Worm (Caenorhabditis elegans): ENCODE results near the gene hot-7.

hot-7 gene

ce11 chrII:14226175-14226574 lies 15.0 kb downstream of the hot-7 start, which contains the start of gene Y48B6A.13:
Gene Y48B6A.13, minus strand, starts transcription at chrII:14226275.
- TF ChIP-seq unc-39 (tag; optimal IDR thresholded peaks at IDR 0.05) (no peak), blmp-1 (tag; optimal IDR thresholded peaks at IDR 0.05) (no peak), sptf-1 (tag; optimal IDR thresholded peaks at IDR 0.05) (no peak), unc-62 (GFP tag; optimal IDR thresholded peaks at IDR 0.05) (no peak), mep-1 (tag; optimal IDR thresholded peaks at IDR 0.05) (no peak), nhr-12 (tag; optimal IDR thresholded peaks at IDR 0.05) (no peak), mls-2 (tag; optimal IDR thresholded peaks at IDR 0.05) (no peak), ceh-43 (GFP tag; optimal IDR thresholded peaks at IDR 0.05) (no peak), nhr-28 (tag; optimal IDR thresholded peaks at IDR 0.05) (no peak), nhr-2 (tag; optimal IDR thresholded peaks at IDR 0.05) (no peak), ceh-83 (GFP tag; optimal IDR thresholded peaks at IDR 0.05) (no peak), flh-1 (GFP tag; optimal IDR thresholded peaks at IDR 0.05) (no peak)

ce11 chrII:14230075-14230474 lies 18.9 kb downstream of the hot-7 start:
- TF ChIP-seq sptf-1 (tag; optimal IDR thresholded peaks at IDR 0.05) (no peak), unc-62 (GFP tag; optimal IDR thresholded peaks at IDR 0.05) (no peak), pha-4 (tag; optimal IDR thresholded peaks at IDR 0.05) (no peak), M03D4.4 (tag; optimal IDR thresholded peaks at IDR 0.05) (no peak), cnd-1 (tag; optimal IDR thresholded peaks at IDR 0.05) (no peak), bed-3 (GFP tag; optimal IDR thresholded peaks at IDR 0.05) (no peak)

DNA sequence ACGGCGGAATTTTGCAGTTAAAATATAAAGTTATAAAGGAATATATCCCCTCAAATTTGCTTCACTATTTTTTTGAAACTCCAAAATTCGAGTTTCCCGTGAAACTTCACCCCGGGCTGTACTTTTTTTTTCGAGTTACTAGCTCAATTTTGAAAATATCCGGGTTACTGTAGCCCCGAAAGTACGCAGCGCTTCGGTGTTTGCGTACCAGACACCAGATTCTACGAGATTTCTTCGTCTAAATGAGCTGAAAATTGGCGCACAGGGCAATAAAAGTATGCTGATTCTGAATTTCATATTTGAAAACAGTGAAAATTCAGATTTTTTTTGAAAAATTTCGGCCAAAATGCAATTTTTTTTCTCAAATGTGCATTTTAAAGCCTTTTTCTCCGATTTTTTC lies 19.7 kb downstream of the hot-7 start:
- TF ChIP-seq unc-62 (GFP tag; optimal IDR thresholded peaks at IDR 0.05) (no peak), flh-1 (GFP tag; optimal IDR thresholded peaks at IDR 0.05) (no peak), sptf-1 (tag; optimal IDR thresholded peaks at IDR 0.05) (no peak), cnd-1 (tag; optimal IDR thresholded peaks at IDR 0.05) (no peak), ces-1 (GFP tag; optimal IDR thresholded peaks at IDR 0.05) (no peak), tbx-8 (GFP tag; optimal IDR thresholded peaks at IDR 0.05) (no peak), elt-3 (tag; optimal IDR thresholded peaks at IDR 0.05) (no peak), ceh-39 (tag; optimal IDR thresholded peaks at IDR 0.05) (no peak), nhr-2 (tag; optimal IDR thresholded peaks at IDR 0.05) (no peak), nhr-76 (tag; optimal IDR thresholded peaks at IDR 0.05) (no peak), ham-2 (GFP tag; optimal IDR thresholded peaks at IDR 0.05) (no peak), zip-8 (tag; optimal IDR thresholded peaks at IDR 0.05) (no peak), M03D4.4 (tag; optimal IDR thresholded peaks at IDR 0.05) (no peak), pha-4 (tag; optimal IDR thresholded peaks at IDR 0.05) (no peak), mep-1 (tag; optimal IDR thresholded peaks at IDR 0.05) (no peak), bed-3 (GFP tag; optimal IDR thresholded peaks at IDR 0.05) (no peak)

DNA sequence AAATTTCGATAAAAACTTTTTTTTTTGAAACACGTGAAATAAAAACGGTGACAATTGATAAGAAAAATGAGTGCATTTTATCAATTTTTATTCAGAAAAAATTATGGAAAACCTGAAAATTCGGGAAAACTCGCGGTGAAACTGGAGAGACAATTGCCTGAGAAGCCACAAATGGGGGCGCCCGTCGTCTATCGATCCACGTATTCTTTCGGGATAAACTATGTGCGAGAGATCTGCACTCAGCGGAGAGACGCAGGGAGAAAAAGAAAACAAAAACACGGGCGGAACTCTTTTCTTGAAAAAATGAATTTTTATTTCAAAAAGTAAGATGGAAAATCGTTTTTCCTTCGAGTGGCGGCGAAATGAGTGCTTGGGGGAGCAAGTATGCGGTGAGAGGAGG lies 22.7 kb downstream of the hot-7 start, which contains the start of gene men-1:
Gene men-1, minus strand, starts transcription at position 242 of the 400 bp plus-strand sequence.
- TF ChIP-seq ztf-11 (tag; optimal IDR thresholded peaks at IDR 0.05) = no peak
- TF ChIP-seq elt-3 (tag; optimal IDR thresholded peaks at IDR 0.05) = no peak
- TF ChIP-seq nhr-237 (tag; optimal IDR thresholded peaks at IDR 0.05) = no peak
- TF ChIP-seq bed-3 (GFP tag; optimal IDR thresholded peaks at IDR 0.05) = no peak
- TF ChIP-seq lsy-2 (tag; optimal IDR thresholded peaks at IDR 0.05) = no peak
- TF ChIP-seq nhr-28 (tag; optimal IDR thresholded peaks at IDR 0.05) = no peak

ce11 chrII:14234375-14235102 lies 23.3 kb downstream of the hot-7 start:
- TF ChIP-seq snpc-4 (tag; optimal IDR thresholded peaks at IDR 0.05) (no peak), mep-1 (tag; optimal IDR thresholded peaks at IDR 0.05) (peak; percentile 17)

- no peak for TF ChIP-seq nhr-12 (tag; optimal IDR thresholded peaks at IDR 0.05)
- TF ChIP-seq cnd-1 (tag; optimal IDR thresholded peaks at IDR 0.05) = no peak
- no peak for TF ChIP-seq elt-3 (tag; optimal IDR thresholded peaks at IDR 0.05)
- no peak for TF ChIP-seq lin-13 (tag; optimal IDR thresholded peaks at IDR 0.05)
Observed at ce11 chrII:14236569-14236968, 25.4 kb downstream of the hot-7 start.

Data from whole organism, mixed stage, embryonic.